Fruit fly (Drosophila melanogaster) whole organism, embryonic: ENCODE results near the gene CG2247.
A peak's percentile ranks its signal among the peaks of the same experiment; 100 is the strongest.

Experiments
- Bgb ChIP-seq: fragments of 200-800 bp; sonication (Bioruptor generic); IDR thresholded peaks from 2 replicates; pipeline ENCODE4 v1.3.6; 2022; ENCODE audit warnings: missing biosample characterization, missing genetic modification characterization; ENCODE audit not compliant: partially characterized antibody
- CG11696 ChIP-seq: fragments of 200-800 bp; sonication (Bioruptor generic); IDR thresholded peaks from 2 replicates; pipeline ENCODE4 v1.3.6; 2022; ENCODE audit warnings: missing biosample characterization, missing genetic modification characterization
- CG11723 ChIP-seq: fragments of 200-800 bp; sonication (Bioruptor generic); optimal IDR thresholded peaks from 2 replicates; lab custom pipeline; 2017; ENCODE audit warnings: missing biosample characterization, mild to moderate bottlenecking, missing genetic modification characterization
- CG12744 ChIP-seq: fragments of 200-800 bp; sonication (Bioruptor generic); optimal IDR thresholded peaks from 2 replicates; lab custom pipeline; 2016; ENCODE audit warnings: missing biosample characterization, missing genetic modification characterization
- CG13894 ChIP-seq: fragments of 200-800 bp; sonication (Bioruptor generic); optimal IDR thresholded peaks from 3 replicates; lab custom pipeline; 2018; ENCODE audit warnings: missing biosample characterization, mild to moderate bottlenecking, missing genetic modification characterization, moderate library complexity
- CG15479 ChIP-seq: fragments of 200-800 bp; sonication (Bioruptor generic); optimal IDR thresholded peaks from 3 replicates; lab custom pipeline; 2019; ENCODE audit warnings: missing biosample characterization, mild to moderate bottlenecking, missing genetic modification characterization, moderate library complexity
- CG17385 ChIP-seq: fragments of 200-800 bp; sonication (Bioruptor generic); optimal IDR thresholded peaks from 3 replicates; lab custom pipeline; 2018; ENCODE audit warnings: missing biosample characterization, mild to moderate bottlenecking, missing genetic modification characterization
- CG18011 ChIP-seq: fragments of 200-800 bp; sonication (Bioruptor generic); optimal IDR thresholded peaks from 2 replicates; lab custom pipeline; 2017; ENCODE audit warnings: missing biosample characterization, missing genetic modification characterization, mild to moderate bottlenecking, moderate library complexity, missing genotype
- CG30020 ChIP-seq: fragments of 200-800 bp; optimal IDR thresholded peaks from 2 replicates; lab custom pipeline; 2019; ENCODE audit warnings: missing biosample characterization, mild to moderate bottlenecking, missing genetic modification characterization, moderate library complexity
- CG4360 ChIP-seq: fragments of 200-800 bp; sonication (Bioruptor generic); IDR thresholded peaks from 2 replicates; pipeline ENCODE4 v1.3.6; 2022; ENCODE audit warnings: missing biosample characterization, missing genetic modification characterization
- CG4424 ChIP-seq: fragments of 200-800 bp; sonication (Bioruptor generic); optimal IDR thresholded peaks from 3 replicates; lab custom pipeline; 2016; ENCODE audit warnings: missing biosample characterization, missing genetic modification characterization
- CG4707 ChIP-seq: fragments of 200-800 bp; sonication (Bioruptor generic); optimal IDR thresholded peaks from 2 replicates; lab custom pipeline; 2018; ENCODE audit warnings: missing biosample characterization, mild to moderate bottlenecking, missing genetic modification characterization, moderate library complexity
- CG6765 ChIP-seq: fragments of 200-800 bp; sonication (Bioruptor generic); optimal IDR thresholded peaks from 3 replicates; lab custom pipeline; 2017; ENCODE audit warnings: missing biosample characterization, mild to moderate bottlenecking, missing genetic modification characterization
- CG6813 ChIP-seq: fragments of 200-800 bp; sonication (Bioruptor generic); optimal IDR thresholded peaks from 2 replicates; lab custom pipeline; 2017; ENCODE audit warnings: missing biosample characterization, missing genetic modification characterization, mild to moderate bottlenecking, moderate library complexity, missing genetic modification reagents
- CG7745 ChIP-seq: fragments of 200-800 bp; sonication (Bioruptor generic); optimal IDR thresholded peaks from 2 replicates; lab custom pipeline; 2018; ENCODE audit warnings: missing biosample characterization, mild to moderate bottlenecking, missing genetic modification characterization, moderate library complexity
- CG8924 ChIP-seq: fragments of 200-800 bp; optimal IDR thresholded peaks from 3 replicates; lab custom pipeline; 2019; ENCODE audit warnings: missing biosample characterization, mild to moderate bottlenecking, missing genetic modification characterization, moderate library complexity
- Deaf1 ChIP-seq: fragments of 200-800 bp; optimal IDR thresholded peaks from 3 replicates; lab custom pipeline; 2019; ENCODE audit warnings: missing biosample characterization, mild to moderate bottlenecking, missing genetic modification characterization, moderate library complexity
- Dfd ChIP-seq, 2 experiments: fragments of >200 bp; optimal IDR thresholded peaks; 2 replicates each; lab custom pipeline; 2017; ENCODE audit warnings: missing biosample characterization in 2 of 2, missing genetic modification characterization in 2 of 2
- Dip2 ChIP-seq: fragments of 200-800 bp; sonication (Bioruptor generic); IDR thresholded peaks from 2 replicates; pipeline ENCODE4 v1.3.6; 2022; ENCODE audit warnings: missing biosample characterization, missing genetic modification characterization
- E2f2 ChIP-seq: fragments of 200-800 bp; sonication (Bioruptor generic); IDR thresholded peaks from 2 replicates; pipeline ENCODE4 v1.3.6; 2022; ENCODE audit warnings: missing biosample characterization, missing genetic modification characterization
- H15 ChIP-seq: fragments of 200-800 bp; sonication (Bioruptor generic); IDR thresholded peaks from 3 replicates; pipeline ENCODE4 v1.3.6; 2022; ENCODE audit warnings: missing biosample characterization, missing genetic modification characterization
- H2.0 ChIP-seq: fragments of 200-800 bp; sonication (Bioruptor generic); IDR thresholded peaks from 2 replicates; pipeline ENCODE4 v1.3.6; 2022; ENCODE audit warnings: missing biosample characterization, missing genetic modification characterization
- HLH54F ChIP-seq: fragments of 200-800 bp; sonication (Bioruptor generic); optimal IDR thresholded peaks from 3 replicates; lab custom pipeline; 2016; ENCODE audit warnings: missing biosample characterization, missing genetic modification characterization
- Hr3 ChIP-seq: fragments of 200-800 bp; sonication (Bioruptor generic); optimal IDR thresholded peaks from 3 replicates; lab custom pipeline; 2016; ENCODE audit warnings: missing biosample characterization, missing genetic modification characterization
- Jarid2 ChIP-seq: fragments of 200-800 bp; sonication (Bioruptor generic); optimal IDR thresholded peaks from 3 replicates; lab custom pipeline; 2017; ENCODE audit warnings: mild to moderate bottlenecking, missing biosample characterization, missing genetic modification reagents, missing genetic modification characterization
- Lpt ChIP-seq: fragments of >200 bp; optimal IDR thresholded peaks from 2 replicates; lab custom pipeline; 2018; ENCODE audit warnings: missing biosample characterization, missing genetic modification characterization
- Poxn ChIP-seq: fragments of 200-800 bp; sonication (Bioruptor generic); IDR thresholded peaks from 2 replicates; pipeline ENCODE4 v1.3.6; 2022; ENCODE audit warnings: missing biosample characterization, missing genetic modification characterization
- Spps ChIP-seq: fragments of 200-800 bp; sonication (Bioruptor generic); optimal IDR thresholded peaks from 2 replicates; lab custom pipeline; 2018; ENCODE audit warnings: missing biosample characterization, mild to moderate bottlenecking, missing genetic modification characterization
- YL-1 ChIP-seq: fragments of 200-800 bp; sonication (Bioruptor generic); optimal IDR thresholded peaks from 3 replicates; lab custom pipeline; 2017; ENCODE audit warnings: missing biosample characterization, mild to moderate bottlenecking, missing genetic modification characterization
- aop ChIP-seq: fragments of 200-800 bp; sonication (Bioruptor generic); IDR thresholded peaks from 2 replicates; pipeline ENCODE4 v1.3.6; 2022; ENCODE audit warnings: missing biosample characterization, missing genetic modification characterization
- cas ChIP-seq: fragments of 200-800 bp; sonication (Bioruptor generic); IDR thresholded peaks from 2 replicates; pipeline ENCODE4 v1.3.6; 2022; ENCODE audit warnings: missing biosample characterization, missing genetic modification characterization
- caup ChIP-seq: fragments of 200-800 bp; sonication (Bioruptor generic); optimal IDR thresholded peaks from 3 replicates; lab custom pipeline; 2017; ENCODE audit warnings: missing biosample characterization, mild to moderate bottlenecking, missing genetic modification characterization, moderate library complexity; ENCODE audit not compliant: severe bottlenecking
- chif ChIP-seq, 2 experiments: fragments of 200-800 bp; sonication (Bioruptor generic); optimal IDR thresholded peaks; 3 replicates each; lab custom pipeline; 2016; ENCODE audit warnings: missing biosample characterization in 2 of 2, missing genetic modification characterization in 2 of 2
- da ChIP-seq: fragments of 200-800 bp; sonication (Bioruptor generic); optimal IDR thresholded peaks from 2 replicates; lab custom pipeline; 2016; ENCODE audit warnings: missing biosample characterization, missing genetic modification characterization
- dpn ChIP-seq, 2 experiments: fragments of 200-800 bp; sonication (Bioruptor generic); optimal IDR thresholded peaks; 3 replicates each; lab custom pipeline; 2016; ENCODE audit warnings: missing biosample characterization in 2 of 2, missing genetic modification characterization in 2 of 2
- dysf ChIP-seq: fragments of 200-800 bp; sonication (Bioruptor generic); IDR thresholded peaks from 3 replicates; pipeline ENCODE4 v1.3.6; 2022; ENCODE audit warnings: missing biosample characterization, missing genetic modification characterization
- ems ChIP-seq: fragments of 200-800 bp; sonication (Bioruptor generic); optimal IDR thresholded peaks from 3 replicates; lab custom pipeline; 2016; ENCODE audit warnings: missing biosample characterization, missing genetic modification characterization
- ewg ChIP-seq: fragments of 200-800 bp; sonication (Bioruptor generic); optimal IDR thresholded peaks from 3 replicates; lab custom pipeline; 2017; ENCODE audit warnings: mild to moderate bottlenecking, missing biosample characterization, missing genetic modification reagents, missing genetic modification characterization
- fd3F ChIP-seq: fragments of 200-800 bp; sonication (Bioruptor generic); optimal IDR thresholded peaks from 2 replicates; lab custom pipeline; 2018; ENCODE audit warnings: missing biosample characterization, mild to moderate bottlenecking, missing genetic modification characterization, moderate library complexity
- grn ChIP-seq: fragments of 200-800 bp; sonication (Bioruptor generic); optimal IDR thresholded peaks from 3 replicates; lab custom pipeline; 2017; ENCODE audit warnings: missing biosample characterization, missing genetic modification characterization
- ken ChIP-seq: fragments of 200-800 bp; sonication (Bioruptor generic); IDR thresholded peaks from 3 replicates; pipeline ENCODE4 v1.3.6; 2022; ENCODE audit warnings: missing biosample characterization, missing genetic modification characterization
- knrl ChIP-seq: fragments of 200-800 bp; sonication (Bioruptor generic); IDR thresholded peaks from 3 replicates; pipeline ENCODE4 v1.3.6; 2022; ENCODE audit warnings: missing biosample characterization, missing genetic modification characterization; ENCODE audit not compliant: partially characterized antibody
- lilli ChIP-seq: fragments of 200-800 bp; sonication (Bioruptor generic); optimal IDR thresholded peaks from 3 replicates; lab custom pipeline; 2016; ENCODE audit warnings: missing biosample characterization, missing genetic modification characterization
- mirr ChIP-seq: fragments of 200-800 bp; sonication (Bioruptor generic); optimal IDR thresholded peaks from 3 replicates; lab custom pipeline; 2018; ENCODE audit warnings: missing biosample characterization, mild to moderate bottlenecking, missing genetic modification characterization
- nau ChIP-seq: fragments of 200-800 bp; sonication (Bioruptor generic); optimal IDR thresholded peaks from 3 replicates; lab custom pipeline; 2017; ENCODE audit warnings: missing biosample characterization, mild to moderate bottlenecking, missing genetic modification characterization, missing genetic modification reagents
- run ChIP-seq: fragments of 200-800 bp; sonication (Bioruptor generic); optimal IDR thresholded peaks from 3 replicates; lab custom pipeline; 2018; ENCODE audit warnings: missing biosample characterization, mild to moderate bottlenecking, missing genetic modification characterization
- shn ChIP-seq: fragments of 200-800 bp; sonication (Bioruptor generic); optimal IDR thresholded peaks from 3 replicates; lab custom pipeline; 2016; ENCODE audit warnings: missing biosample characterization, missing genetic modification characterization
- sim ChIP-seq: fragments of 200-800 bp; sonication (Bioruptor generic); IDR thresholded peaks from 2 replicates; pipeline ENCODE4 v1.3.6; 2022; ENCODE audit warnings: missing biosample characterization, missing genetic modification characterization
- sna ChIP-seq: fragments of 200-800 bp; sonication (Bioruptor generic); IDR thresholded peaks from 2 replicates; pipeline ENCODE4 v1.3.6; 2022; ENCODE audit warnings: missing biosample characterization, missing genetic modification characterization; ENCODE audit not compliant: partially characterized antibody
- tna ChIP-seq: fragments of 200-800 bp; sonication (Bioruptor generic); IDR thresholded peaks from 2 replicates; pipeline ENCODE4 v1.3.6; 2022; ENCODE audit warnings: missing biosample characterization, missing genetic modification characterization; ENCODE audit not compliant: partially characterized antibody
- zfh2 ChIP-seq: fragments of 200-800 bp; sonication (Bioruptor generic); optimal IDR thresholded peaks from 2 replicates; lab custom pipeline; 2016; ENCODE audit warnings: missing biosample characterization, missing genetic modification characterization

The CG2247 gene

dm6 chrX:11576540-11576939 is 34.9 kb downstream of the CG2247 start, which contains the start of gene CG11695 (continued):
- TF ChIP-seq CG15479, result no peak
- TF ChIP-seq Hr3 (GFP tag; lab: Kevin White, UChicago), result peak; percentile 60
- TF ChIP-seq run (tag; lab: Kevin White, UChicago), result no peak
- TF ChIP-seq lilli (GFP tag; lab: Kevin White, UChicago), result peak; percentile 81
- no peak for TF ChIP-seq nau (GFP tag; lab: Kevin White, UChicago)
- no peak for TF ChIP-seq tna (GFP tag; lab: Robert Waterston, UW)
- peak; percentile 52 for TF ChIP-seq CG30020
- no peak for TF ChIP-seq knrl (GFP tag; lab: Robert Waterston, UW)
- TF ChIP-seq Dfd (GFP tag; optimal IDR thresholded peaks at IDR 0.05; lab: Kevin White, UChicago), result no peak
- TF ChIP-seq aop, result no peak
- TF ChIP-seq dpn (GFP tag; optimal IDR thresholded peaks at IDR 0.05; lab: Kevin White, UChicago), result peak; percentile 41 to 69
- TF ChIP-seq Bgb (GFP tag; lab: Robert Waterston, UW), result no peak
- TF ChIP-seq CG12744 (GFP tag; lab: Kevin White, UChicago), result no peak
- peak; percentile 53 for TF ChIP-seq caup (GFP tag; lab: Kevin White, UChicago)
- peak; percentile 58 for TF ChIP-seq CG4424 (GFP tag; lab: Kevin White, UChicago)
- TF ChIP-seq Poxn (GFP tag; lab: Robert Waterston, UW), result no peak
- TF ChIP-seq chif (GFP tag; optimal IDR thresholded peaks at IDR 0.05; lab: Kevin White, UChicago), result peak; percentile 19 to 54
- peak; percentile 46; the same call in 1 of the 2 replicates for TF ChIP-seq cas
- no peak for TF ChIP-seq CG4360
- TF ChIP-seq da (GFP tag; lab: Kevin White, UChicago), result no peak
- no peak for TF ChIP-seq Spps (tag; lab: Kevin White, UChicago)
- TF ChIP-seq H2.0 (GFP tag; lab: Robert Waterston, UW), result peak; percentile 33; the same call in 1 of the 2 replicates
- TF ChIP-seq CG11696 (GFP tag; lab: Robert Waterston, UW), result peak; percentile 45; the same call in 1 of the 2 replicates
- peak; percentile 25 for TF ChIP-seq ems (GFP tag; lab: Kevin White, UChicago)
- TF ChIP-seq CG13894 (tag; lab: Kevin White, UChicago), result peak; percentile 80
- TF ChIP-seq Lpt (GFP tag; lab: Kevin White, UChicago), result no peak
- TF ChIP-seq zfh2 (GFP tag; lab: Kevin White, UChicago), result peak; percentile 69
- peak; percentile 76 for TF ChIP-seq dysf
- peak; percentile 47 for TF ChIP-seq fd3F (GFP tag; lab: Kevin White, UChicago)
- peak; percentile 77 for TF ChIP-seq YL-1 (GFP tag; lab: Kevin White, UChicago)
- no peak for TF ChIP-seq CG7745
- TF ChIP-seq mirr (GFP tag; lab: Kevin White, UChicago), result peak; percentile 35
- peak; percentile 38; the same call in 1 of the 3 replicates for TF ChIP-seq H15
- peak; percentile 21 for TF ChIP-seq CG4707
- TF ChIP-seq ewg, result peak; percentile 18
- no peak for TF ChIP-seq sna (GFP tag; lab: Robert Waterston, UW)
- TF ChIP-seq CG6765 (GFP tag; lab: Kevin White, UChicago), result no peak
- peak; percentile 13 for TF ChIP-seq CG11723 (GFP tag; lab: Kevin White, UChicago)
- no peak for TF ChIP-seq shn (GFP tag; lab: Kevin White, UChicago)
- TF ChIP-seq CG6813, result no peak
- TF ChIP-seq HLH54F (GFP tag; lab: Kevin White, UChicago), result peak; percentile 24
- peak; percentile 23 for TF ChIP-seq CG18011 (GFP tag; lab: Kevin White, UChicago)
- TF ChIP-seq E2f2 (GFP tag; lab: Robert Waterston, UW), result peak; percentile 50
- TF ChIP-seq CG8924 (tag; lab: Kevin White, UChicago), result peak; percentile 51
- TF ChIP-seq Dip2 (GFP tag; lab: Robert Waterston, UW), result no peak
- peak; percentile 22 for TF ChIP-seq Jarid2 (GFP tag; lab: Kevin White, UChicago)
- TF ChIP-seq ken, result 0 out of 3 replicates have a peak, but pooled peaks have one; percentile 18
- TF ChIP-seq CG17385, result peak; percentile 59
- peak; percentile 25 for TF ChIP-seq Deaf1 (tag; lab: Kevin White, UChicago)
- no peak for TF ChIP-seq sim
- TF ChIP-seq grn (GFP tag; lab: Kevin White, UChicago), result no peak
